Worm (Caenorhabditis elegans) whole organism, young adult: ENCODE measurements around the gene wago-5.
A peak's percentile ranks its signal among the peaks of the same experiment; 100 is the strongest.

Experiments used
- B0035.1 ChIP-seq: sonication (generic microtip); optimal IDR thresholded peaks from 2 replicates; lab custom pipeline; 2016; ENCODE audit warnings: missing genetic modification characterization, mild to moderate bottlenecking, missing compliant biosample characterization, missing genotype, missing genetic modification reagents
- D2030.7 ChIP-seq: fragments of 200-800 bp; sonication (Bioruptor generic); IDR thresholded peaks from 2 replicates; pipeline ENCODE4 v1.3.6; 2022; ENCODE audit warnings: missing genetic modification reagents, missing genetic modification characterization, missing compliant biosample characterization
- F33H1.4 ChIP-seq: fragments of 200-800 bp; sonication (Bioruptor generic); IDR thresholded peaks from 2 replicates; pipeline ENCODE4 v1.3.6; 2022; ENCODE audit warnings: missing genetic modification reagents, missing genetic modification characterization, missing compliant biosample characterization
- K12H6.12 ChIP-seq: fragments of 200-800 bp; sonication (Bioruptor generic); optimal IDR thresholded peaks from 2 replicates; lab custom pipeline; 2018; ENCODE audit warnings: mild to moderate bottlenecking, missing genetic modification characterization, missing compliant biosample characterization
- Y95B8A.8 ChIP-seq: fragments of 200-800 bp; sonication (Bioruptor generic); IDR thresholded peaks from 2 replicates; pipeline ENCODE4 v1.3.6; 2022; ENCODE audit warnings: missing genetic modification reagents, missing genetic modification characterization, missing compliant biosample characterization
- ZK185.1 ChIP-seq: sonication (generic microtip); optimal IDR thresholded peaks from 2 replicates; lab custom pipeline; 2016; ENCODE audit warnings: mild to moderate bottlenecking, missing genetic modification characterization, missing compliant biosample characterization; ENCODE audit not compliant: poor library complexity, severe bottlenecking
- ama-1 ChIP-seq, 3 experiments: fragments of 150-350 bp in 1 of 3; sonication (generic microtip) in 2 of 3; optimal IDR thresholded peaks; 2 replicates each; lab custom pipeline; 2014 to 2018; ENCODE audit warnings: missing biosample characterization in 2 of 3, missing genetic modification characterization in 2 of 3, missing genetic modification reagents in 2 of 3
- aptf-2 ChIP-seq: fragments of 200-800 bp; sonication (Bioruptor generic); conservative IDR thresholded peaks from 2 replicates; pipeline ENCODE4 v1.3.6; 2022; ENCODE audit warnings: missing genetic modification reagents, missing genetic modification characterization, missing compliant biosample characterization
- attf-5 ChIP-seq: fragments of 200-800 bp; sonication (Bioruptor generic); optimal IDR thresholded peaks from 2 replicates; lab custom pipeline; 2018; ENCODE audit warnings: mild to moderate bottlenecking, missing genetic modification characterization, missing compliant biosample characterization
- attf-6 ChIP-seq: fragments of 200-800 bp; sonication (Bioruptor generic); IDR thresholded peaks from 2 replicates; pipeline ENCODE4 v1.3.6; 2022; ENCODE audit warnings: missing genetic modification reagents, missing genetic modification characterization, missing compliant biosample characterization
- bed-2 ChIP-seq: fragments of 200-800 bp; sonication (Bioruptor generic); IDR thresholded peaks from 2 replicates; pipeline ENCODE4 v1.3.6; 2022; ENCODE audit warnings: missing genetic modification reagents, missing genetic modification characterization, missing compliant biosample characterization
- cebp-2 ChIP-seq: fragments of 200-800 bp; sonication (Bioruptor generic); IDR thresholded peaks from 2 replicates; pipeline ENCODE4 v1.3.6; 2022; ENCODE audit warnings: missing genetic modification characterization, missing compliant biosample characterization
- ceh-100 ChIP-seq: fragments of 200-800 bp; sonication (Bioruptor generic); IDR thresholded peaks from 2 replicates; pipeline ENCODE4 v1.3.6; 2022; ENCODE audit warnings: missing genetic modification reagents, missing genetic modification characterization, missing compliant biosample characterization
- ceh-27 ChIP-seq: fragments of 200-800 bp; sonication (Bioruptor generic); optimal IDR thresholded peaks from 2 replicates; lab custom pipeline; 2018; ENCODE audit warnings: mild to moderate bottlenecking, missing genetic modification characterization, moderate library complexity, missing compliant biosample characterization
- ceh-91 ChIP-seq: fragments of 200-800 bp; sonication (Bioruptor generic); IDR thresholded peaks from 2 replicates; pipeline ENCODE4 v1.3.6; 2022; ENCODE audit warnings: missing genetic modification reagents, missing genetic modification characterization, missing compliant biosample characterization
- chd-7 ChIP-seq: sonication (generic microtip); optimal IDR thresholded peaks from 2 replicates; lab custom pipeline; 2016; ENCODE audit warnings: mild to moderate bottlenecking, missing genetic modification characterization, moderate library complexity, missing compliant biosample characterization
- dox-1 ChIP-seq: fragments of 200-800 bp; sonication (Bioruptor generic); IDR thresholded peaks from 2 replicates; pipeline ENCODE4 v1.3.6; 2022; ENCODE audit warnings: missing genetic modification reagents, missing genetic modification characterization, missing compliant biosample characterization
- him-1 ChIP-seq: sonication (generic microtip); optimal IDR thresholded peaks from 2 replicates; lab custom pipeline; 2016; ENCODE audit warnings: missing genotype, missing genetic modification reagents, missing genetic modification characterization, missing compliant biosample characterization
- hmg-1.2 ChIP-seq: fragments of 200-800 bp; sonication (Bioruptor generic); IDR thresholded peaks from 2 replicates; pipeline ENCODE4 v1.3.6; 2022; ENCODE audit warnings: missing genetic modification reagents, missing genetic modification characterization, missing compliant biosample characterization
- let-526 ChIP-seq: fragments of 200-800 bp; sonication (Bioruptor generic); IDR thresholded peaks from 2 replicates; pipeline ENCODE4 v1.3.6; 2022; ENCODE audit warnings: missing genetic modification reagents, missing genetic modification characterization, missing compliant biosample characterization
- lin-40 ChIP-seq: sonication (generic microtip); optimal IDR thresholded peaks from 2 replicates; lab custom pipeline; 2016; ENCODE audit warnings: missing genetic modification characterization, mild to moderate bottlenecking, missing compliant biosample characterization, missing genotype, missing genetic modification reagents
- lin-54 ChIP-seq: fragments of 200-800 bp; sonication (Bioruptor generic); optimal IDR thresholded peaks from 2 replicates; lab custom pipeline; 2018; ENCODE audit warnings: mild to moderate bottlenecking, missing genetic modification characterization, missing compliant biosample characterization
- lir-1 ChIP-seq: fragments of 200-800 bp; sonication (Bioruptor generic); conservative IDR thresholded peaks from 2 replicates; pipeline ENCODE4 v1.3.6; 2022; ENCODE audit warnings: missing genetic modification reagents, missing genetic modification characterization, missing compliant biosample characterization
- lsl-1 ChIP-seq: fragments of 200-800 bp; sonication (Bioruptor generic); optimal IDR thresholded peaks from 2 replicates; lab custom pipeline; 2018; ENCODE audit warnings: mild to moderate bottlenecking, missing genetic modification characterization, moderate library complexity, missing compliant biosample characterization
- madf-3 ChIP-seq: fragments of 200-800 bp; sonication (Bioruptor generic); IDR thresholded peaks from 2 replicates; pipeline ENCODE4 v1.3.6; 2022; ENCODE audit warnings: missing genetic modification reagents, missing genetic modification characterization, missing compliant biosample characterization
- madf-6 ChIP-seq: fragments of 200-800 bp; sonication (Bioruptor generic); IDR thresholded peaks from 2 replicates; pipeline ENCODE4 v1.3.6; 2022; ENCODE audit warnings: missing genetic modification reagents, missing genetic modification characterization, missing compliant biosample characterization
- madf-8 ChIP-seq: fragments of 200-800 bp; sonication (Bioruptor generic); conservative IDR thresholded peaks from 2 replicates; pipeline ENCODE4 v1.3.6; 2022; ENCODE audit warnings: missing genetic modification reagents, missing genetic modification characterization, missing compliant biosample characterization
- mcd-1 ChIP-seq: fragments of 200-800 bp; sonication (Bioruptor generic); IDR thresholded peaks from 2 replicates; pipeline ENCODE4 v1.3.6; 2022; ENCODE audit warnings: missing genetic modification reagents, missing genetic modification characterization, missing compliant biosample characterization
- nfya-1 ChIP-seq: sonication (generic microtip); optimal IDR thresholded peaks from 2 replicates; lab custom pipeline; 2017; ENCODE audit warnings: antibody characterized with exemption, missing compliant biosample characterization, missing genetic modification characterization, borderline replicate concordance; ENCODE audit not compliant: insufficient read depth
- nfyb-1 ChIP-seq: fragments of 200-800 bp; sonication (Bioruptor generic); IDR thresholded peaks from 2 replicates; pipeline ENCODE4 v1.3.6; 2022; ENCODE audit warnings: missing genetic modification reagents, missing genetic modification characterization, missing compliant biosample characterization
- nhr-120 ChIP-seq: fragments of 200-800 bp; sonication (Bioruptor generic); IDR thresholded peaks from 2 replicates; pipeline ENCODE4 v1.3.6; 2022; ENCODE audit warnings: missing genetic modification characterization, missing compliant biosample characterization
- nhr-179 ChIP-seq: sonication (generic microtip); optimal IDR thresholded peaks from 2 replicates; lab custom pipeline; 2016; ENCODE audit warnings: mild to moderate bottlenecking, missing genetic modification characterization, missing compliant biosample characterization
- pbrm-1 ChIP-seq: fragments of 200-800 bp; sonication (Bioruptor generic); IDR thresholded peaks from 2 replicates; pipeline ENCODE4 v1.3.6; 2022; ENCODE audit warnings: missing genetic modification reagents, missing genetic modification characterization, missing compliant biosample characterization
- rcor-1 ChIP-seq: fragments of 200-800 bp; sonication (Bioruptor generic); IDR thresholded peaks from 2 replicates; pipeline ENCODE4 v1.3.6; 2022; ENCODE audit warnings: missing genetic modification reagents, missing genetic modification characterization, missing compliant biosample characterization
- rpc-1 ChIP-seq, 2 experiments: fragments of 150-350 bp in 1 of 2; sonication (generic microtip) in 1 of 2; optimal IDR thresholded peaks; 2 replicates each; lab custom pipeline; 2014 to 2018; ENCODE audit warnings: missing biosample characterization in 1 of 2, missing genetic modification characterization in 1 of 2, missing genetic modification reagents in 1 of 2, missing genotype in 1 of 2
- tbp1 ChIP-seq: fragments of 200-800 bp; sonication (Bioruptor generic); optimal IDR thresholded peaks from 2 replicates; lab custom pipeline; 2018; ENCODE audit warnings: mild to moderate bottlenecking, missing genetic modification characterization, missing compliant biosample characterization
- unc-130 ChIP-seq: sonication (generic microtip); optimal IDR thresholded peaks from 2 replicates; lab custom pipeline; 2016; ENCODE audit warnings: missing genetic modification reagents, missing genetic modification characterization, missing compliant biosample characterization
- ztf-28 ChIP-seq: fragments of 200-800 bp; sonication (Bioruptor generic); IDR thresholded peaks from 2 replicates; pipeline ENCODE4 v1.3.6; 2022; ENCODE audit warnings: missing genetic modification reagents, missing genetic modification characterization, missing compliant biosample characterization
- ztf-6 ChIP-seq: fragments of 200-800 bp; sonication (Bioruptor generic); IDR thresholded peaks from 2 replicates; pipeline ENCODE4 v1.3.6; 2022; ENCODE audit warnings: missing genetic modification reagents, missing genetic modification characterization, missing compliant biosample characterization

Gene wago-5

DNA sequence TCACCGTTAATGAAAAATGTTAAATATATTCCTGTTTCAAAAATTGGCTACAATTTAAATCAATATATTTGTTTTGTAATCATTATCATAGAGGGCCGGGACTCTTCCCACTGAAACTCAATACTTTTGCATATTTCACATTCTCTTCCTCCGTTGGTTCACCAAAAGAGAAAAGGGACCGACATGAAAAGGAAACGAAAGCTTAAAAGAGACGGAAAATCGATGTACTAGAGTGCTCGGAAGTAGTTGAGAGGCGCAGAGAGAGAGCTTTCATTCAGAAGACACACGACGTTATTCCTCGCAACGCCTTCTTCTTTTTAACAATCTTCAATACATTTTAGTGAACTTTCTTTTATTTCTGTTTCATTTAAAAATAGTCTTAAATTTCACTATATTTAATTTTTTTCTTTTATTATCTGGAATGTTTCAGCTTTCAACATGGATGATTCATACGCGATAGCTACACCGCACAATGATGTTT lies 5.0 kb upstream of the wago-5 start, which contains the start of gene ehs-1:
ehs-1 (plus strand) TSS at position 431 of the 481 bp plus-strand sequence.
- TF ChIP-seq hmg-1.2 (GFP tag; lab: Robert Waterston, UW), result 0 out of 2 replicates have a peak, but pooled peaks have one; percentile 4
- 0 out of 2 replicates have a peak, but pooled peaks have one; percentile 8 for TF ChIP-seq nfyb-1 (GFP tag; lab: Robert Waterston, UW)
- TF ChIP-seq chd-7, result no peak

DNA sequence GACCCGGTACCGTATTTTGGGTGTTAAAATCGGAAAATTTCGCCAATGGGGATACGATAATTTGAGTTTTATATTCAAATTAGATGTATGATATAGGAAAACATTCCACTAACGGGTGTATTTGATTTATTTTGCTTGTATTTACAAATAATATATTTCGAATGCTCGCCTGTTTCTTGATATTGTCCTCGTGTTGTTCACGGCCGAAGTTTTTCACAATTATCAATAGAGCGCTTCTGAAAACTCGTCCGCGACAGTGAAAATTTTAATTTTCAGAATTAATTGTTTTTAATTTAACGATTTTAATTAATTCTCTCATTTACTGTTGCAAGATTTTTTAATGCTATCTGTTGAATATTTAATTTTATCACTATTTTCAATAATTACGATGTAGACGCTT lies 4.4 kb upstream of the wago-5 start:
- TF ChIP-seq ZK185.1 (peak; percentile 34), aptf-2 (0 out of 2 replicates have a peak, but pooled peaks have one; percentile 26), cebp-2 (GFP tag; lab: Robert Waterston, UW) (no peak), attf-5 (peak; percentile 31), attf-6 (GFP tag; lab: Robert Waterston, UW) (0 out of 2 replicates have a peak, but pooled peaks have one; percentile 35), ztf-28 (GFP tag; lab: Robert Waterston, UW) (0 out of 2 replicates have a peak, but pooled peaks have one; percentile 61), nfyb-1 (GFP tag; lab: Robert Waterston, UW) (no peak), hmg-1.2 (GFP tag; lab: Robert Waterston, UW) (peak; percentile 21; the same call in 1 of the 2 replicates), rcor-1 (GFP tag; lab: Robert Waterston, UW) (peak; percentile 68), pbrm-1 (GFP tag; lab: Robert Waterston, UW) (0 out of 2 replicates have a peak, but pooled peaks have one; percentile 41), ama-1 (optimal IDR thresholded peaks at IDR 0.05; lab: Kevin White, UChicago) (no peak), ama-1 (GFP tag; optimal IDR thresholded peaks at IDR 0.05; lab: Kevin White, UChicago) (no peak), tbp1 (peak; percentile 20), bed-2 (0 out of 2 replicates have a peak, but pooled peaks have one; percentile 24), mcd-1 (peak; percentile 82), lin-40 (tag; lab: Kevin White, UChicago) (no peak), lsl-1 (GFP tag; lab: Kevin White, UChicago) (peak; percentile 58), K12H6.12 (tag; lab: Kevin White, UChicago) (no peak), F33H1.4 (GFP tag; lab: Robert Waterston, UW) (peak; percentile 39; the same call in 1 of the 2 replicates), unc-130 (GFP tag; lab: Kevin White, UChicago) (peak; percentile 9), D2030.7 (GFP tag; lab: Robert Waterston, UW) (peak; percentile 51; the same call in 1 of the 2 replicates), madf-3 (GFP tag; lab: Robert Waterston, UW) (no peak), nhr-120 (GFP tag; lab: Robert Waterston, UW) (no peak), nfya-1 (tag; lab: Kevin White, UChicago) (no peak), lir-1 (no peak), ceh-100 (GFP tag; lab: Robert Waterston, UW) (peak; percentile 69), dox-1 (peak; percentile 70), lin-54 (GFP tag; lab: Kevin White, UChicago) (peak; percentile 15), him-1 (peak; percentile 40), nhr-179 (no peak), B0035.1 (tag; lab: Kevin White, UChicago) (no peak), ztf-6 (GFP tag; lab: Robert Waterston, UW) (0 out of 2 replicates have a peak, but pooled peaks have one; percentile 47), Y95B8A.8 (GFP tag; lab: Robert Waterston, UW) (0 out of 2 replicates have a peak, but pooled peaks have one; percentile 21), ceh-91 (0 out of 2 replicates have a peak, but pooled peaks have one; percentile 55), madf-8 (peak; percentile 39; the same call in 1 of the 2 replicates), ceh-27 (GFP tag; lab: Kevin White, UChicago) (peak; percentile 29), madf-6 (peak; percentile 53), let-526 (GFP tag; lab: Robert Waterston, UW) (0 out of 2 replicates have a peak, but pooled peaks have one; percentile 14), rpc-1 (optimal IDR thresholded peaks at IDR 0.05; lab: Kevin White, UChicago) (no peak), rpc-1 (tag; optimal IDR thresholded peaks at IDR 0.05; lab: Kevin White, UChicago) (no peak)
